Worm (Caenorhabditis elegans) whole organism, L4 larva: ENCODE results near the gene K10C9.7.

ENCODE experiments used
- mes-2 ChIP-seq: sonication (generic microtip); optimal IDR thresholded peaks from 2 replicates; lab custom pipeline; 2016; ENCODE audit warnings: missing genotype, mild to moderate bottlenecking, missing genetic modification characterization, missing compliant biosample characterization; ENCODE audit not compliant: poor library complexity, severe bottlenecking
- pqm-1 ChIP-seq: sonication (generic microtip); optimal IDR thresholded peaks from 2 replicates; lab custom pipeline; 2017; ENCODE audit warnings: missing biosample characterization, missing genetic modification characterization

ce11 chrV:1112180-1112579 lies 44.8 kb upstream of the K10C9.7 start:
- TF ChIP-seq pqm-1 (tag; lab: Kevin White, UChicago): no peak
- TF ChIP-seq mes-2: no peak
